Worm (Caenorhabditis elegans) whole organism, late embryonic: Measurements from ENCODE around the gene C44H9.6.

Experiments
- ceh-2 ChIP-seq: sonication (generic microtip); optimal IDR thresholded peaks from 2 replicates; lab custom pipeline; 2016; ENCODE audit warnings: missing genotype, missing genetic modification characterization, missing compliant biosample characterization
- gmeb-2 ChIP-seq: sonication (generic microtip); optimal IDR thresholded peaks from 2 replicates; lab custom pipeline; 2016; ENCODE audit warnings: missing genetic modification characterization, inconsistent platforms, missing compliant biosample characterization
- ref-2 ChIP-seq: sonication (generic microtip); optimal IDR thresholded peaks from 2 replicates; lab custom pipeline; 2016; ENCODE audit warnings: missing genetic modification characterization, missing compliant biosample characterization

DNA sequence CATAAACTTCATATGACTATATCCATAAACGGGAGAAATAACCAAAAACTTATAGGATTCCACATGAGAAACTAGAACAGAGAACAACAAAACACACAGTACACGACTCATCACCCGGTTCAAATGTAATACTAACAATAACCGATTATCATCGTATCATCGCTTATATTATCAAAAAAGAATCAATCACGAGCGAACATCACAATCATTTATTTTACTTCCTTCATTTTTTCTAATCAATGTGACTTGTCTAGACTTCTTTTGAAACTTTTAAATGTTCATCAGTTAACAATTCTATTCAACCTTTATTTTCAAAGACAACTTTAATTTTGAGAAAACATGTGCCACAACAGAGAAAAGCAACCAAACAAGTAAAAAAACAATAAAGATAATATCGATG lies 50.0 kb downstream of the C44H9.6 start, which contains the start of gene ugt-4:
- TF ChIP-seq ref-2 (tag; lab: Kevin White, UChicago), result no peak
- TF ChIP-seq gmeb-2 (tag; lab: Kevin White, UChicago), result no peak
- no peak for TF ChIP-seq ceh-2 (tag; lab: Kevin White, UChicago)
